Fruit fly (Drosophila melanogaster): ENCODE results near the gene Pgk.

Pgk gene

dm6 chr2L:2721317-2721716 is 31.6 kb downstream of the Pgk start (continued):
- no peak for TF ChIP-seq tll (GFP tag; optimal IDR thresholded peaks at IDR 0.05)
- TF ChIP-seq Awh (GFP tag; IDR thresholded peaks at IDR 0.05) = no peak
- no peak for TF ChIP-seq insv (GFP tag; optimal IDR thresholded peaks at IDR 0.05)
- TF ChIP-seq Pdp1 (GFP tag; optimal IDR thresholded peaks at IDR 0.05) = no peak
- peak; percentile 40 for TF ChIP-seq lmd (GFP tag; IDR thresholded peaks at IDR 0.05)
- TF ChIP-seq ato (GFP tag; IDR thresholded peaks at IDR 0.05; ENCODE audit: partially characterized antibody) = no peak
- TF ChIP-seq ranshi (GFP tag; IDR thresholded peaks at IDR 0.05) = 0 out of 2 replicates have a peak, but pooled peaks have one; percentile 37
- TF ChIP-seq CG2202 (tag; optimal IDR thresholded peaks at IDR 0.05) = no peak
- no peak for TF ChIP-seq CG11456 (GFP tag; IDR thresholded peaks at IDR 0.05)
- 0 out of 2 replicates have a peak, but pooled peaks have one; percentile 34 for TF ChIP-seq ap (GFP tag; IDR thresholded peaks at IDR 0.05)
- TF ChIP-seq CG7271 (tag; optimal IDR thresholded peaks at IDR 0.05) = no peak
- TF ChIP-seq Aef1 (GFP tag; IDR thresholded peaks at IDR 0.05) = no peak
- no peak for TF ChIP-seq ssp (GFP tag; IDR thresholded peaks at IDR 0.05)
- TF ChIP-seq CG3838 (GFP tag; optimal IDR thresholded peaks at IDR 0.05) = no peak
- TF ChIP-seq stc (GFP tag; IDR thresholded peaks at IDR 0.05) = no peak
- TF ChIP-seq ara (GFP tag; IDR thresholded peaks at IDR 0.05) = no peak
- TF ChIP-seq gcm (GFP tag; optimal IDR thresholded peaks at IDR 0.05) = no peak
- no peak for TF ChIP-seq Xbp1 (GFP tag; optimal IDR thresholded peaks at IDR 0.05)
- no peak for TF ChIP-seq CG31388 (GFP tag; optimal IDR thresholded peaks at IDR 0.05)
- no peak for TF ChIP-seq Gsc (GFP tag; IDR thresholded peaks at IDR 0.05)
- TF ChIP-seq HHEX (GFP tag; optimal IDR thresholded peaks at IDR 0.05) = no peak
- TF ChIP-seq trh (GFP tag; optimal IDR thresholded peaks at IDR 0.05) = no peak
- TF ChIP-seq ERR (GFP tag; optimal IDR thresholded peaks at IDR 0.05) = no peak
- TF ChIP-seq mam (GFP tag; optimal IDR thresholded peaks at IDR 0.05) = no peak
- TF ChIP-seq chn (GFP tag; optimal IDR thresholded peaks at IDR 0.05) = no peak
- TF ChIP-seq emc (GFP tag; optimal IDR thresholded peaks at IDR 0.05) = no peak
- TF ChIP-seq Hr3 (GFP tag; optimal IDR thresholded peaks at IDR 0.05) = no peak
- no peak for TF ChIP-seq lilli (GFP tag; optimal IDR thresholded peaks at IDR 0.05)
- no peak for TF ChIP-seq tup (GFP tag; optimal IDR thresholded peaks at IDR 0.05)
- TF ChIP-seq CG14710 (tag; optimal IDR thresholded peaks at IDR 0.05) = no peak
- TF ChIP-seq Kr (GFP tag; optimal IDR thresholded peaks at IDR 0.05) = no peak
- peak; percentile 24 for TF ChIP-seq Hmr (GFP tag; optimal IDR thresholded peaks at IDR 0.05)
- no peak for TF ChIP-seq HLH4C (GFP tag; IDR thresholded peaks at IDR 0.05; ENCODE audit: partially characterized antibody)
- TF ChIP-seq Hr51 (GFP tag; optimal IDR thresholded peaks at IDR 0.05) = peak in 1 of 2 experiments; percentile 19
- no peak for TF ChIP-seq slp2 (GFP tag; optimal IDR thresholded peaks at IDR 0.05)
- TF ChIP-seq Lim3 (GFP tag; IDR thresholded peaks at IDR 0.05) = no peak
- TF ChIP-seq otp (GFP tag; IDR thresholded peaks at IDR 0.05) = no peak
- TF ChIP-seq CG32532 (GFP tag; IDR thresholded peaks at IDR 0.05) = peak; percentile 43; the same call in 1 of the 2 replicates
- TF ChIP-seq Meics (GFP tag; optimal IDR thresholded peaks at IDR 0.05) = peak; percentile 14
- peak; percentile 52; the same call in 1 of the 2 replicates for TF ChIP-seq slbo (GFP tag; IDR thresholded peaks at IDR 0.05)
- TF ChIP-seq CG9609 (GFP tag; optimal IDR thresholded peaks at IDR 0.05) = no peak
- TF ChIP-seq sqz (GFP tag; optimal IDR thresholded peaks at IDR 0.05) = no peak
- TF ChIP-seq CG43689 (GFP tag; IDR thresholded peaks at IDR 0.05) = no peak
- TF ChIP-seq Ada2b (GFP tag; IDR thresholded peaks at IDR 0.05) = 0 out of 2 replicates have a peak, but pooled peaks have one; percentile 17
- TF ChIP-seq D19A (tag; optimal IDR thresholded peaks at IDR 0.05) = no peak
- no peak for TF ChIP-seq zfh1 (GFP tag; IDR thresholded peaks at IDR 0.05)
- TF ChIP-seq CG31224 (GFP tag; IDR thresholded peaks at IDR 0.05) = no peak
- TF ChIP-seq dpn (GFP tag; optimal IDR thresholded peaks at IDR 0.05) = no peak
- no peak for TF ChIP-seq CG31441 (GFP tag; IDR thresholded peaks at IDR 0.05)
- TF ChIP-seq CG1647 (GFP tag; optimal IDR thresholded peaks at IDR 0.05) = no peak
- peak; percentile 65 for TF ChIP-seq CG18599 (GFP tag; optimal IDR thresholded peaks at IDR 0.05)
- TF ChIP-seq CG3281 (GFP tag; optimal IDR thresholded peaks at IDR 0.05) = peak; percentile 11
